Worm (Caenorhabditis elegans) whole organism, L1 larva: ENCODE measurements around the gene C27D8.3.

Experiments
- C16A3.4 ChIP-seq: fragments of 150-350 bp; optimal IDR thresholded peaks from 2 replicates; lab custom pipeline; 2014; ENCODE audit warnings: missing biosample characterization, missing genetic modification characterization
- Y116A8C.19 ChIP-seq: sonication (generic microtip); optimal IDR thresholded peaks from 2 replicates; lab custom pipeline; 2016; ENCODE audit warnings: missing compliant biosample characterization, missing genetic modification characterization, borderline replicate concordance
- efl-1 ChIP-seq, 4 experiments: fragments of 150-350 bp; optimal IDR thresholded peaks in 3 of 4; peaks in 1 of 4; 1 replicate in 1 of 4; 2 replicates in 3 of 4; lab custom pipeline; 2014; ENCODE audit warnings: missing biosample characterization in 2 of 4, missing genetic modification characterization in 2 of 4, missing genetic modification reagents in 2 of 4
- egl-13 ChIP-seq: sonication (generic microtip); optimal IDR thresholded peaks from 2 replicates; lab custom pipeline; 2016; ENCODE audit warnings: missing genotype, missing genetic modification reagents, missing genetic modification characterization, missing compliant biosample characterization
- nhr-237 ChIP-seq: fragments of 150-350 bp; optimal IDR thresholded peaks from 2 replicates; lab custom pipeline; 2014; ENCODE audit warnings: missing biosample characterization, missing genetic modification characterization
- skn-1 ChIP-seq: fragments of 150-350 bp; optimal IDR thresholded peaks from 2 replicates; lab custom pipeline; 2014; ENCODE audit warnings: missing biosample characterization, missing genetic modification characterization
- tbx-2 ChIP-seq: sonication (generic microtip); optimal IDR thresholded peaks from 2 replicates; lab custom pipeline; 2016; ENCODE audit warnings: missing genetic modification characterization, missing compliant biosample characterization

ce11 chrIV:12757470-12757869, 45.9 kb upstream of the C27D8.3 start, which contains the start of gene flp-9:
- TF ChIP-seq C16A3.4 = no peak
- TF ChIP-seq egl-13 = no peak
- no peak for TF ChIP-seq Y116A8C.19
- TF ChIP-seq efl-1 (optimal IDR thresholded peaks at IDR 0.05; lab: Kevin White, UChicago) = no peak
- TF ChIP-seq efl-1 (GFP tag; optimal IDR thresholded peaks at IDR 0.05 in 1 of 2; lab: Kevin White, UChicago) = no peak
- TF ChIP-seq tbx-2 = no peak
- no peak for TF ChIP-seq nhr-237 (tag; lab: Kevin White, UChicago)
- TF ChIP-seq skn-1 (tag; lab: Kevin White, UChicago) = no peak
